Fruit fly (Drosophila melanogaster) whole organism, wandering third instar larva: ENCODE results near the gene Cyp4g15.

ENCODE experiments used
- CrebA ChIP-seq: fragments of 200-800 bp; sonication (Bioruptor generic); optimal IDR thresholded peaks from 2 replicates; lab custom pipeline; 2016; ENCODE audit warnings: missing biosample characterization, mild to moderate bottlenecking, missing genetic modification characterization, borderline replicate concordance
- Dfd ChIP-seq: fragments of >200 bp; optimal IDR thresholded peaks from 2 replicates; lab custom pipeline; 2017; ENCODE audit warnings: missing biosample characterization, missing genetic modification characterization
- Hnf4 ChIP-seq: fragments of 200-800 bp; sonication (Bioruptor generic); optimal IDR thresholded peaks from 2 replicates; lab custom pipeline; 2016; ENCODE audit warnings: missing biosample characterization, mild to moderate bottlenecking, missing genetic modification characterization
- Hr78 ChIP-seq: fragments of >200 bp; optimal IDR thresholded peaks from 2 replicates; lab custom pipeline; 2017; ENCODE audit warnings: missing biosample characterization, missing genetic modification characterization
- Mio ChIP-seq: sonication (Bioruptor generic); optimal IDR thresholded peaks from 2 replicates; lab custom pipeline; 2016; ENCODE audit warnings: missing biosample characterization, missing genetic modification characterization
- N ChIP-seq: fragments of >200 bp; optimal IDR thresholded peaks from 2 replicates; lab custom pipeline; 2018; ENCODE audit warnings: missing biosample characterization, missing external identifiers, missing genetic modification characterization
- OdsH ChIP-seq: fragments of 200-800 bp; sonication (Bioruptor generic); optimal IDR thresholded peaks from 2 replicates; lab custom pipeline; 2016; ENCODE audit warnings: missing biosample characterization, mild to moderate bottlenecking, missing genetic modification characterization
- Rel ChIP-seq, 2 experiments: fragments of 200-800 bp; sonication (Bioruptor generic) in 1 of 2; optimal IDR thresholded peaks; 2 replicates in 1 of 2; 3 replicates in 1 of 2; lab custom pipeline; 2016 to 2019; ENCODE audit warnings: mild to moderate bottlenecking in 2 of 2, missing biosample characterization in 2 of 2, missing genetic modification characterization in 2 of 2, moderate library complexity in 1 of 2
- Vsx2 ChIP-seq: fragments of 200-300, 225-300 bp; sonication (Bioruptor generic); optimal IDR thresholded peaks from 2 replicates; lab custom pipeline; 2018; ENCODE audit warnings: missing biosample characterization, missing genetic modification characterization; ENCODE audit not compliant: partially characterized antibody
- brk ChIP-seq: fragments of 200-800 bp; sonication (Bioruptor generic); optimal IDR thresholded peaks from 2 replicates; lab custom pipeline; 2016; ENCODE audit warnings: missing biosample characterization, mild to moderate bottlenecking, missing genetic modification characterization
- h ChIP-seq: fragments of 200-800 bp; sonication (Bioruptor generic); optimal IDR thresholded peaks from 3 replicates; lab custom pipeline; 2016; ENCODE audit warnings: missing biosample characterization, mild to moderate bottlenecking, missing genetic modification characterization
- pan ChIP-seq: fragments of >200 bp; optimal IDR thresholded peaks from 2 replicates; lab custom pipeline; 2017
- psq ChIP-seq: fragments of 200-800 bp; sonication (Bioruptor generic); optimal IDR thresholded peaks from 3 replicates; lab custom pipeline; 2017; ENCODE audit warnings: missing biosample characterization, mild to moderate bottlenecking, missing genetic modification characterization, moderate library complexity

dm6 chrX:11453638-11454037 is 23.2 kb upstream of the Cyp4g15 start:
- TF ChIP-seq Dfd = no peak
- TF ChIP-seq psq = no peak
- TF ChIP-seq pan = no peak
- TF ChIP-seq CrebA = no peak
- no peak for TF ChIP-seq brk (GFP tag; lab: Kevin White, UChicago)
- TF ChIP-seq Hr78 (GFP tag; lab: Kevin White, UChicago) = no peak
- TF ChIP-seq h (GFP tag; lab: Kevin White, UChicago) = no peak
- TF ChIP-seq Mio (GFP tag; lab: Kevin White, UChicago) = no peak
- TF ChIP-seq N (GFP tag; lab: Kevin White, UChicago) = no peak
- no peak for TF ChIP-seq Vsx2 (GFP tag; lab: Kevin White, UChicago)
- no peak for TF ChIP-seq Rel (GFP tag; optimal IDR thresholded peaks at IDR 0.05; lab: Kevin White, UChicago)
- TF ChIP-seq Rel (tag; optimal IDR thresholded peaks at IDR 0.05; lab: Kevin White, UChicago) = no peak
- TF ChIP-seq OdsH (GFP tag; lab: Kevin White, UChicago) = no peak
- no peak for TF ChIP-seq Hnf4 (GFP tag; lab: Kevin White, UChicago)
